Worm (Caenorhabditis elegans) whole organism, young adult: ENCODE measurements around the gene Y39A1A.20.

Source experiments
- C06A6.2 ChIP-seq: fragments of 200-800 bp; sonication (Bioruptor generic); conservative IDR thresholded peaks from 2 replicates; pipeline ENCODE4 v1.3.6; 2022; ENCODE audit warnings: missing genetic modification characterization, missing compliant biosample characterization
- F37B4.10 ChIP-seq: fragments of 200-800 bp; sonication (Bioruptor generic); IDR thresholded peaks from 2 replicates; pipeline ENCODE4 v1.3.6; 2022; ENCODE audit warnings: missing genetic modification characterization, missing compliant biosample characterization
- F55B11.4 ChIP-seq: sonication (generic microtip); optimal IDR thresholded peaks from 2 replicates; lab custom pipeline; 2016; ENCODE audit warnings: missing compliant biosample characterization, missing genetic modification characterization, borderline replicate concordance; ENCODE audit not compliant: insufficient read depth
- F57C9.4 ChIP-seq: sonication (generic microtip); optimal IDR thresholded peaks from 2 replicates; lab custom pipeline; 2017; ENCODE audit warnings: mild to moderate bottlenecking, missing genetic modification characterization, missing compliant biosample characterization
- K12H6.12 ChIP-seq: fragments of 200-800 bp; sonication (Bioruptor generic); optimal IDR thresholded peaks from 2 replicates; lab custom pipeline; 2018; ENCODE audit warnings: mild to moderate bottlenecking, missing genetic modification characterization, missing compliant biosample characterization
- T26A5.8 ChIP-seq: sonication (generic microtip); optimal IDR thresholded peaks from 2 replicates; lab custom pipeline; 2016; ENCODE audit warnings: missing genetic modification characterization, missing compliant biosample characterization
- Y56A3A.18 ChIP-seq: fragments of 200-800 bp; sonication (Bioruptor generic); IDR thresholded peaks from 2 replicates; pipeline ENCODE4 v1.3.6; 2022; ENCODE audit warnings: missing genetic modification reagents, missing genetic modification characterization, missing compliant biosample characterization
- Y67H2A.10 ChIP-seq: fragments of 200-800 bp; sonication (Bioruptor generic); conservative IDR thresholded peaks from 2 replicates; pipeline ENCODE4 v1.3.6; 2022; ENCODE audit warnings: missing genetic modification reagents, missing genetic modification characterization, missing compliant biosample characterization
- Y79H2A.3 ChIP-seq: fragments of 200-800 bp; sonication (Bioruptor generic); conservative IDR thresholded peaks from 2 replicates; pipeline ENCODE4 v1.3.6; 2022; ENCODE audit warnings: missing genetic modification reagents, missing genetic modification characterization, missing compliant biosample characterization
- ZK185.1 ChIP-seq: sonication (generic microtip); optimal IDR thresholded peaks from 2 replicates; lab custom pipeline; 2016; ENCODE audit warnings: mild to moderate bottlenecking, missing genetic modification characterization, missing compliant biosample characterization; ENCODE audit not compliant: poor library complexity, severe bottlenecking
- akir-1 ChIP-seq: fragments of 200-800 bp; sonication (Bioruptor generic); optimal IDR thresholded peaks from 2 replicates; lab custom pipeline; 2018; ENCODE audit warnings: mild to moderate bottlenecking, missing genetic modification characterization, moderate library complexity, missing compliant biosample characterization
- atf-7 ChIP-seq: sonication (generic microtip); optimal IDR thresholded peaks from 2 replicates; lab custom pipeline; 2017; ENCODE audit warnings: mild to moderate bottlenecking, missing genetic modification characterization, missing compliant biosample characterization
- attf-3 ChIP-seq: fragments of 200-800 bp; sonication (Bioruptor generic); conservative IDR thresholded peaks from 2 replicates; pipeline ENCODE4 v1.3.6; 2022; ENCODE audit warnings: missing genetic modification reagents, missing genetic modification characterization, missing compliant biosample characterization
- attf-5 ChIP-seq: fragments of 200-800 bp; sonication (Bioruptor generic); optimal IDR thresholded peaks from 2 replicates; lab custom pipeline; 2018; ENCODE audit warnings: mild to moderate bottlenecking, missing genetic modification characterization, missing compliant biosample characterization
- bed-1 ChIP-seq: fragments of 200-800 bp; sonication (Bioruptor generic); IDR thresholded peaks from 2 replicates; pipeline ENCODE4 v1.3.6; 2022; ENCODE audit warnings: missing genetic modification reagents, missing genetic modification characterization, missing compliant biosample characterization
- cebp-1 ChIP-seq, 2 experiments: fragments of 200-800 bp in 1 of 2; sonication (Bioruptor generic) in 1 of 2; sonication (generic microtip) in 1 of 2; IDR thresholded peaks in 1 of 2; optimal IDR thresholded peaks in 1 of 2; 2 replicates each; pipeline versions ENCODE4 v1.3.6 to Lab custom; 2017 to 2022; ENCODE audit warnings: missing compliant biosample characterization in 2 of 2, missing genetic modification characterization in 2 of 2, mild to moderate bottlenecking in 1 of 2, missing genetic modification reagents in 1 of 2, moderate library complexity in 1 of 2
- ceh-27 ChIP-seq: fragments of 200-800 bp; sonication (Bioruptor generic); optimal IDR thresholded peaks from 2 replicates; lab custom pipeline; 2018; ENCODE audit warnings: mild to moderate bottlenecking, missing genetic modification characterization, moderate library complexity, missing compliant biosample characterization
- ceh-40 ChIP-seq: fragments of 200-800 bp; sonication (Bioruptor generic); IDR thresholded peaks from 2 replicates; pipeline ENCODE4 v1.3.6; 2022; ENCODE audit warnings: missing genetic modification characterization, missing compliant biosample characterization
- ceh-91 ChIP-seq: fragments of 200-800 bp; sonication (Bioruptor generic); IDR thresholded peaks from 2 replicates; pipeline ENCODE4 v1.3.6; 2022; ENCODE audit warnings: missing genetic modification reagents, missing genetic modification characterization, missing compliant biosample characterization
- chd-7 ChIP-seq: sonication (generic microtip); optimal IDR thresholded peaks from 2 replicates; lab custom pipeline; 2016; ENCODE audit warnings: mild to moderate bottlenecking, missing genetic modification characterization, moderate library complexity, missing compliant biosample characterization
- dpff-1 ChIP-seq: sonication (generic microtip); optimal IDR thresholded peaks from 2 replicates; lab custom pipeline; 2017; ENCODE audit warnings: mild to moderate bottlenecking, missing genetic modification characterization, missing compliant biosample characterization
- egl-44 ChIP-seq: fragments of 200-800 bp; sonication (Bioruptor generic); IDR thresholded peaks from 2 replicates; pipeline ENCODE4 v1.3.6; 2022; ENCODE audit warnings: missing genetic modification reagents, missing genetic modification characterization, missing compliant biosample characterization
- ekl-4 ChIP-seq: fragments of 200-800 bp; sonication (Bioruptor generic); IDR thresholded peaks from 2 replicates; pipeline ENCODE4 v1.3.6; 2022; ENCODE audit warnings: missing genetic modification reagents, missing genetic modification characterization, missing compliant biosample characterization
- hlh-12 ChIP-seq: sonication (generic microtip); optimal IDR thresholded peaks from 2 replicates; lab custom pipeline; 2016; ENCODE audit warnings: missing genetic modification characterization, missing compliant biosample characterization
- hmg-1.2 ChIP-seq: fragments of 200-800 bp; sonication (Bioruptor generic); IDR thresholded peaks from 2 replicates; pipeline ENCODE4 v1.3.6; 2022; ENCODE audit warnings: missing genetic modification reagents, missing genetic modification characterization, missing compliant biosample characterization
- hmg-20 ChIP-seq: fragments of 200-800 bp; sonication (Bioruptor generic); IDR thresholded peaks from 2 replicates; pipeline ENCODE4 v1.3.6; 2022; ENCODE audit warnings: missing genetic modification reagents, missing genetic modification characterization, missing compliant biosample characterization
- lag-1 ChIP-seq: fragments of 200-800 bp; sonication (Bioruptor generic); IDR thresholded peaks from 2 replicates; pipeline ENCODE4 v1.3.6; 2022; ENCODE audit warnings: missing genetic modification reagents, missing genetic modification characterization, missing compliant biosample characterization
- let-607 ChIP-seq, 2 experiments: fragments of 200-800 bp in 1 of 2; sonication (Bioruptor generic) in 1 of 2; sonication (generic microtip) in 1 of 2; optimal IDR thresholded peaks; 2 replicates each; lab custom pipeline; 2016 to 2018; ENCODE audit warnings: mild to moderate bottlenecking in 2 of 2, missing compliant biosample characterization in 2 of 2, missing genetic modification characterization in 2 of 2, moderate library complexity in 2 of 2, missing genotype in 1 of 2
- lin-26 ChIP-seq: fragments of 200-800 bp; sonication (Bioruptor generic); IDR thresholded peaks from 2 replicates; pipeline ENCODE4 v1.3.6; 2022; ENCODE audit warnings: missing genetic modification reagents, missing genetic modification characterization, missing compliant biosample characterization
- lin-35 ChIP-seq, 3 experiments: fragments of 150-350 bp in 2 of 3; sonication (generic microtip) in 1 of 3; optimal IDR thresholded peaks; 2 replicates each; lab custom pipeline; 2014 to 2018; ENCODE audit warnings: missing biosample characterization in 3 of 3, missing genetic modification characterization in 3 of 3, missing genetic modification reagents in 3 of 3
- madf-3 ChIP-seq: fragments of 200-800 bp; sonication (Bioruptor generic); IDR thresholded peaks from 2 replicates; pipeline ENCODE4 v1.3.6; 2022; ENCODE audit warnings: missing genetic modification reagents, missing genetic modification characterization, missing compliant biosample characterization
- madf-6 ChIP-seq: fragments of 200-800 bp; sonication (Bioruptor generic); IDR thresholded peaks from 2 replicates; pipeline ENCODE4 v1.3.6; 2022; ENCODE audit warnings: missing genetic modification reagents, missing genetic modification characterization, missing compliant biosample characterization
- mel-28 ChIP-seq: sonication (generic microtip); optimal IDR thresholded peaks from 2 replicates; lab custom pipeline; 2016; ENCODE audit warnings: borderline replicate concordance, mild to moderate bottlenecking, missing genetic modification characterization, missing compliant biosample characterization
- mes-4 ChIP-seq: sonication (generic microtip); optimal IDR thresholded peaks from 2 replicates; lab custom pipeline; 2016; ENCODE audit warnings: missing genotype, missing genetic modification characterization, missing compliant biosample characterization
- mxl-1 ChIP-seq: sonication (generic microtip); optimal IDR thresholded peaks from 2 replicates; lab custom pipeline; 2016; ENCODE audit warnings: missing genetic modification characterization, missing compliant biosample characterization
- nhr-80 ChIP-seq: sonication (generic microtip); optimal IDR thresholded peaks from 2 replicates; lab custom pipeline; 2016; ENCODE audit warnings: missing genetic modification characterization, missing compliant biosample characterization
- nhr-90 ChIP-seq: sonication (generic microtip); optimal IDR thresholded peaks from 2 replicates; lab custom pipeline; 2016; ENCODE audit warnings: missing genotype, mild to moderate bottlenecking, missing genetic modification characterization, missing compliant biosample characterization
- pbrm-1 ChIP-seq: fragments of 200-800 bp; sonication (Bioruptor generic); IDR thresholded peaks from 2 replicates; pipeline ENCODE4 v1.3.6; 2022; ENCODE audit warnings: missing genetic modification reagents, missing genetic modification characterization, missing compliant biosample characterization
- rpc-1 ChIP-seq, 2 experiments: fragments of 150-350 bp in 1 of 2; sonication (generic microtip) in 1 of 2; optimal IDR thresholded peaks; 2 replicates each; lab custom pipeline; 2014 to 2018; ENCODE audit warnings: missing biosample characterization in 1 of 2, missing genetic modification characterization in 1 of 2, missing genetic modification reagents in 1 of 2, missing genotype in 1 of 2
- snpc-1.1 ChIP-seq: sonication (generic microtip); optimal IDR thresholded peaks from 2 replicates; lab custom pipeline; 2017; ENCODE audit warnings: missing genetic modification characterization, mild to moderate bottlenecking, missing compliant biosample characterization, antibody characterized with exemption, moderate library complexity, missing genotype, missing genetic modification reagents; ENCODE audit not compliant: insufficient read depth
- tbx-9 ChIP-seq: sonication (generic microtip); optimal IDR thresholded peaks from 2 replicates; lab custom pipeline; 2016; ENCODE audit warnings: borderline replicate concordance, missing genetic modification characterization, inconsistent platforms, missing compliant biosample characterization
- xnd-1 ChIP-seq: sonication (generic microtip); optimal IDR thresholded peaks from 2 replicates; lab custom pipeline; 2016; ENCODE audit warnings: missing genotype, missing genetic modification reagents, missing genetic modification characterization, missing compliant biosample characterization
- ztf-18 ChIP-seq: sonication (generic microtip); optimal IDR thresholded peaks from 2 replicates; lab custom pipeline; 2016; ENCODE audit warnings: missing genotype, mild to moderate bottlenecking, missing genetic modification characterization, missing compliant biosample characterization
- ztf-28 ChIP-seq: fragments of 200-800 bp; sonication (Bioruptor generic); IDR thresholded peaks from 2 replicates; pipeline ENCODE4 v1.3.6; 2022; ENCODE audit warnings: missing genetic modification reagents, missing genetic modification characterization, missing compliant biosample characterization
- ztf-6 ChIP-seq: fragments of 200-800 bp; sonication (Bioruptor generic); IDR thresholded peaks from 2 replicates; pipeline ENCODE4 v1.3.6; 2022; ENCODE audit warnings: missing genetic modification reagents, missing genetic modification characterization, missing compliant biosample characterization

The Y39A1A.20 gene

DNA sequence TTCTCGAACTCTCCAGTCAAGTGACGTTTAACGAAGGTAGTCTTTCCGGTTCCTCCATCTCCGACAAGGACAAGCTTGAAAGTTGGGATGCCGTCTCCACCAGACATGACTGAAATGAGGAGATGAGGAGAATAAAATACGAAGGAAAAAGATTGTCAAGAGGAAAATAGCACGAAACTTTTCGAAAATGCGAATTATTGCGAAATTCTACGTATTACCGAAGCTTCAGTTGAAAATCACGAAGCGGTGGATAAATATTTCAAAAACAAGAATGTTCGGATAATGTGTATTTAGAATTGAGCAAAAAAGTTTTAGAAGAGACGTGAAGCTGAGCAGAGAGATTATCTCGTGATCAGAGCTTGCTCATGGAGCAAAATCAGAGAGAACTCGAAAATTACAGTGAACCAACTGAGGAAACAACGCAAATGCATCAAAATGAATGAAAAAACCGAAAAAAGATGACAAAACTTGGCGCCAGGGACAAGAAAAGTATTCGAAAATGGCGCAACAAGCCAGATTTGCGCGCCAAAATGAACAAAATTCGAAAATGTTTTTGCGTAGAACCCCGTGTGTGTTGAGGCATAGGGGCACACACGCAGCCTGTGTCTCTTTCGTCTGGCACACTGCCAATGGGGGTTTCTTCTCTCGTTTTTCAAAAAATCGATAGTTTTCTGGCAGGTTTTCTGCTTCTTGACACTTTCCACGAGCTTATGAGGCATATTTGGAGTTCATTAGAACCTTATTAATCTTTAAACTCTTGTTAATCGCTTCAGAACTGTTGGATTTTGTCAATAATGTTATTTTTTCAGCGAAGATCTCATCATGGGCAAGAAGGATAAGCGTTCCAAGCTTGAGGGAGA lies 47.5 kb upstream of the Y39A1A.20 start, which contains the start of the genes ran-1 and dkc-1 (continued):
- peak; percentile 86 for TF ChIP-seq madf-3 (GFP tag; lab: Robert Waterston, UW)
- TF ChIP-seq nhr-80 (tag; lab: Kevin White, UChicago) = peak; percentile 24
- TF ChIP-seq ekl-4 = peak; percentile 77
- 0 out of 2 replicates have a peak, but pooled peaks have one; percentile 44 for TF ChIP-seq egl-44 (GFP tag; lab: Robert Waterston, UW)
- TF ChIP-seq mel-28 (tag; lab: Kevin White, UChicago) = no peak
- TF ChIP-seq attf-5 (GFP tag; lab: Kevin White, UChicago) = peak; percentile 90
- TF ChIP-seq K12H6.12 (tag; lab: Kevin White, UChicago) = peak; percentile 63
- peak; percentile 98 for TF ChIP-seq madf-6
- peak; percentile 80 for TF ChIP-seq pbrm-1
- 0 out of 2 replicates have a peak, but pooled peaks have one; percentile 7 for TF ChIP-seq Y79H2A.3 (GFP tag; lab: Robert Waterston, UW)
- no peak for TF ChIP-seq ZK185.1 (tag; lab: Kevin White, UChicago)
- TF ChIP-seq xnd-1 (tag; lab: Kevin White, UChicago) = peak; percentile 89
- no peak for TF ChIP-seq ceh-27 (GFP tag; lab: Kevin White, UChicago)
- peak in 2 of 3 experiments; percentile 74 to 79 for TF ChIP-seq lin-35 (GFP tag; optimal IDR thresholded peaks at IDR 0.05; lab: Kevin White, UChicago)
- no peak for TF ChIP-seq bed-1
- TF ChIP-seq hmg-20 (GFP tag; lab: Robert Waterston, UW) = no peak
- TF ChIP-seq F55B11.4 = no peak
- TF ChIP-seq akir-1 = no peak
- TF ChIP-seq lin-26 (GFP tag; lab: Robert Waterston, UW) = no peak
- TF ChIP-seq chd-7 (tag; lab: Kevin White, UChicago) = no peak
- no peak for TF ChIP-seq lag-1 (GFP tag; lab: Robert Waterston, UW)
- TF ChIP-seq attf-3 = 0 out of 2 replicates have a peak, but pooled peaks have one; percentile 44
- peak; percentile 95 for TF ChIP-seq ceh-91 (GFP tag; lab: Robert Waterston, UW)
- TF ChIP-seq ztf-6 (GFP tag; lab: Robert Waterston, UW) = no peak
- no peak for TF ChIP-seq atf-7 (tag; lab: Kevin White, UChicago)
- TF ChIP-seq dpff-1 (tag; lab: Kevin White, UChicago) = no peak
- peak; percentile 46; the same call in 1 of the 2 replicates for TF ChIP-seq Y67H2A.10 (GFP tag; lab: Robert Waterston, UW)
- no peak for TF ChIP-seq let-607 (tag; optimal IDR thresholded peaks at IDR 0.05; lab: Kevin White, UChicago)
- TF ChIP-seq hmg-1.2 (GFP tag; lab: Robert Waterston, UW) = peak; percentile 95
- peak; percentile 43; the same call in 1 of the 2 replicates for TF ChIP-seq ztf-28
- TF ChIP-seq Y56A3A.18 (GFP tag; lab: Robert Waterston, UW) = no peak
- TF ChIP-seq F57C9.4 (tag; lab: Kevin White, UChicago) = no peak
- TF ChIP-seq nhr-90 = no peak
- TF ChIP-seq rpc-1 (optimal IDR thresholded peaks at IDR 0.05; lab: Kevin White, UChicago) = no peak
- no peak for TF ChIP-seq rpc-1 (tag; optimal IDR thresholded peaks at IDR 0.05; lab: Kevin White, UChicago)
- no peak for TF ChIP-seq tbx-9 (tag; lab: Kevin White, UChicago)
- TF ChIP-seq F37B4.10 (GFP tag; lab: Robert Waterston, UW) = no peak
- no peak for TF ChIP-seq mxl-1 (tag; lab: Kevin White, UChicago)
- TF ChIP-seq ztf-18 (tag; lab: Kevin White, UChicago) = peak; percentile 68
- no peak for TF ChIP-seq T26A5.8 (tag; lab: Kevin White, UChicago)
- no peak for TF ChIP-seq ceh-40 (GFP tag; lab: Robert Waterston, UW)
- TF ChIP-seq mes-4 (tag; lab: Kevin White, UChicago) = no peak
- no peak for TF ChIP-seq C06A6.2 (GFP tag; lab: Robert Waterston, UW)
- peak; percentile 54 for TF ChIP-seq snpc-1.1 (tag; lab: Kevin White, UChicago)
- TF ChIP-seq cebp-1 (GFP tag; IDR thresholded peaks at IDR 0.05; lab: Robert Waterston, UW) = peak; percentile 58; the same call in 1 of the 2 replicates
- TF ChIP-seq cebp-1 (tag; optimal IDR thresholded peaks at IDR 0.05; lab: Kevin White, UChicago) = peak; percentile 90
- no peak for TF ChIP-seq hlh-12 (tag; lab: Kevin White, UChicago)
